Fruit fly (Drosophila melanogaster) whole organism, embryonic: ENCODE results near the gene Hs2st.

Experiments used
- ATbp ChIP-seq: fragments of 200-800 bp; sonication (Bioruptor generic); optimal IDR thresholded peaks from 2 replicates; lab custom pipeline; 2017; ENCODE audit warnings: missing biosample characterization, mild to moderate bottlenecking, missing genetic modification characterization, missing genetic modification reagents
- Bgb ChIP-seq: fragments of 200-800 bp; sonication (Bioruptor generic); IDR thresholded peaks from 2 replicates; pipeline ENCODE4 v1.3.6; 2022; ENCODE audit warnings: missing biosample characterization, missing genetic modification characterization; ENCODE audit not compliant: partially characterized antibody
- Blimp-1 ChIP-seq: fragments of 200-800 bp; sonication (Bioruptor generic); optimal IDR thresholded peaks from 3 replicates; lab custom pipeline; 2018; ENCODE audit warnings: missing biosample characterization, missing genetic modification characterization, mild to moderate bottlenecking, moderate library complexity, missing genetic modification reagents
- CG10147 ChIP-seq: fragments of 200-800 bp; sonication (Bioruptor generic); optimal IDR thresholded peaks from 2 replicates; lab custom pipeline; 2019; ENCODE audit warnings: missing biosample characterization, mild to moderate bottlenecking, missing genetic modification characterization, moderate library complexity
- CG10209 ChIP-seq: fragments of 200-800 bp; sonication (Bioruptor generic); optimal IDR thresholded peaks from 3 replicates; lab custom pipeline; 2017; ENCODE audit warnings: missing biosample characterization, mild to moderate bottlenecking, missing genetic modification characterization, missing genetic modification reagents
- CG12769 ChIP-seq: fragments of 200-800 bp; sonication (Bioruptor generic); optimal IDR thresholded peaks from 2 replicates; lab custom pipeline; 2019; ENCODE audit warnings: missing biosample characterization, mild to moderate bottlenecking, missing genetic modification characterization, moderate library complexity
- CG15011 ChIP-seq: fragments of 200-800 bp; sonication (Bioruptor generic); optimal IDR thresholded peaks from 3 replicates; lab custom pipeline; 2018; ENCODE audit warnings: missing biosample characterization, mild to moderate bottlenecking, missing genetic modification characterization
- CG15601 ChIP-seq: fragments of 200-800 bp; sonication (Bioruptor generic); optimal IDR thresholded peaks from 3 replicates; lab custom pipeline; 2019; ENCODE audit warnings: missing biosample characterization, mild to moderate bottlenecking, missing genetic modification characterization, moderate library complexity
- CG16815 ChIP-seq: fragments of 200-800 bp; sonication (Bioruptor generic); optimal IDR thresholded peaks from 3 replicates; lab custom pipeline; 2017; ENCODE audit warnings: missing biosample characterization, mild to moderate bottlenecking, missing genetic modification characterization
- CG1792 ChIP-seq: fragments of 200-800 bp; sonication (Bioruptor generic); optimal IDR thresholded peaks from 2 replicates; lab custom pipeline; 2016; ENCODE audit warnings: missing biosample characterization, missing genetic modification characterization
- CG18011 ChIP-seq: fragments of 200-800 bp; sonication (Bioruptor generic); optimal IDR thresholded peaks from 2 replicates; lab custom pipeline; 2017; ENCODE audit warnings: missing biosample characterization, missing genetic modification characterization, mild to moderate bottlenecking, moderate library complexity, missing genotype
- CG2129 ChIP-seq: fragments of 200-800 bp; sonication (Bioruptor generic); IDR thresholded peaks from 2 replicates; pipeline ENCODE4 v1.3.6; 2022; ENCODE audit warnings: missing biosample characterization, missing genetic modification characterization; ENCODE audit not compliant: partially characterized antibody
- CG33213 ChIP-seq: fragments of 200-800 bp; sonication (Bioruptor generic); optimal IDR thresholded peaks from 3 replicates; lab custom pipeline; 2016; ENCODE audit warnings: missing biosample characterization, missing genetic modification characterization
- CG4328 ChIP-seq: fragments of 200-800 bp; sonication (Bioruptor generic); optimal IDR thresholded peaks from 3 replicates; lab custom pipeline; 2017; ENCODE audit warnings: missing biosample characterization, missing genetic modification reagents, missing genetic modification characterization
- CG43689 ChIP-seq: fragments of 200-800 bp; sonication (Bioruptor generic); IDR thresholded peaks from 2 replicates; pipeline ENCODE4 v1.3.6; 2022; ENCODE audit warnings: missing biosample characterization, missing genetic modification characterization
- CG5245 ChIP-seq: fragments of 200-800 bp; sonication (Bioruptor generic); optimal IDR thresholded peaks from 3 replicates; lab custom pipeline; 2016; ENCODE audit warnings: missing biosample characterization, missing genetic modification characterization
- CG6813 ChIP-seq: fragments of 200-800 bp; sonication (Bioruptor generic); optimal IDR thresholded peaks from 2 replicates; lab custom pipeline; 2017; ENCODE audit warnings: missing biosample characterization, missing genetic modification characterization, mild to moderate bottlenecking, moderate library complexity, missing genetic modification reagents
- CG7357 ChIP-seq: fragments of 200-800 bp; sonication (Bioruptor generic); IDR thresholded peaks from 3 replicates; pipeline ENCODE4 v1.3.6; 2022; ENCODE audit warnings: missing biosample characterization, missing genetic modification characterization
- CG7987 ChIP-seq: fragments of 200-800 bp; sonication (Bioruptor generic); optimal IDR thresholded peaks from 2 replicates; lab custom pipeline; 2018; ENCODE audit warnings: missing biosample characterization, mild to moderate bottlenecking, missing genetic modification characterization, moderate library complexity
- CG8478 ChIP-seq: fragments of >200 bp; optimal IDR thresholded peaks from 2 replicates; lab custom pipeline; 2018
- CG9876 ChIP-seq: fragments of 200-800 bp; sonication (Bioruptor generic); optimal IDR thresholded peaks from 2 replicates; lab custom pipeline; 2016; ENCODE audit warnings: missing biosample characterization, missing genetic modification characterization
- CTCF ChIP-seq: fragments of 200-800 bp; sonication (Bioruptor generic); optimal IDR thresholded peaks from 2 replicates; lab custom pipeline; 2017; ENCODE audit warnings: missing biosample characterization, mild to moderate bottlenecking, missing genetic modification characterization, moderate library complexity
- Chrac-16 ChIP-seq: fragments of 200-800 bp; sonication (Bioruptor generic); optimal IDR thresholded peaks from 3 replicates; lab custom pipeline; 2016; ENCODE audit warnings: missing biosample characterization, missing genetic modification characterization
- CkIIα-i1 ChIP-seq: fragments of 200-800 bp; sonication (Bioruptor generic); IDR thresholded peaks from 2 replicates; pipeline ENCODE4 v1.3.6; 2022; ENCODE audit warnings: missing biosample characterization, missing genetic modification characterization
- Doc3 ChIP-seq: fragments of 200-800 bp; sonication (Bioruptor generic); IDR thresholded peaks from 3 replicates; pipeline ENCODE4 v1.3.6; 2022; ENCODE audit warnings: missing biosample characterization, missing genetic modification characterization; ENCODE audit not compliant: partially characterized antibody
- Eip74EF ChIP-seq, 2 experiments: fragments of 200-800 bp in 1 of 2; fragments of >200 bp in 1 of 2; sonication (Bioruptor generic) in 1 of 2; optimal IDR thresholded peaks; 2 replicates each; lab custom pipeline; 2017 to 2019; ENCODE audit warnings: missing biosample characterization in 2 of 2, missing genetic modification characterization in 2 of 2, mild to moderate bottlenecking in 1 of 2, moderate library complexity in 1 of 2
- Ets97D ChIP-seq: fragments of 200-800 bp; sonication (Bioruptor generic); optimal IDR thresholded peaks from 3 replicates; lab custom pipeline; 2016; ENCODE audit warnings: missing biosample characterization, missing genetic modification characterization
- Fer2 ChIP-seq: fragments of 200-800 bp; sonication (Bioruptor generic); optimal IDR thresholded peaks from 2 replicates; lab custom pipeline; 2018; ENCODE audit warnings: missing biosample characterization, mild to moderate bottlenecking, missing genetic modification characterization, moderate library complexity
- GATAe ChIP-seq: fragments of 200-800 bp; sonication (Bioruptor generic); conservative IDR thresholded peaks from 2 replicates; pipeline ENCODE4 v1.3.6; 2022; ENCODE audit warnings: missing biosample characterization, missing genetic modification characterization
- Hey ChIP-seq: fragments of 200-800 bp; sonication (Bioruptor generic); optimal IDR thresholded peaks from 3 replicates; lab custom pipeline; 2018; ENCODE audit warnings: missing biosample characterization, mild to moderate bottlenecking, missing genetic modification characterization
- Rx ChIP-seq: fragments of 200-800 bp; sonication (Bioruptor generic); IDR thresholded peaks from 2 replicates; pipeline ENCODE4 v1.3.6; 2022; ENCODE audit warnings: missing biosample characterization, missing genetic modification characterization
- cg ChIP-seq: fragments of 200-800 bp; sonication (Bioruptor generic); optimal IDR thresholded peaks from 3 replicates; lab custom pipeline; 2019; ENCODE audit warnings: missing biosample characterization, mild to moderate bottlenecking, missing genetic modification characterization, moderate library complexity
- chn ChIP-seq: fragments of 200-800 bp; sonication (Bioruptor generic); optimal IDR thresholded peaks from 2 replicates; lab custom pipeline; 2016; ENCODE audit warnings: missing biosample characterization, missing genetic modification characterization
- da ChIP-seq: fragments of 200-800 bp; sonication (Bioruptor generic); optimal IDR thresholded peaks from 2 replicates; lab custom pipeline; 2016; ENCODE audit warnings: missing biosample characterization, missing genetic modification characterization
- dan ChIP-seq: fragments of 200-800 bp; sonication (Bioruptor generic); IDR thresholded peaks from 2 replicates; pipeline ENCODE4 v1.3.6; 2022; ENCODE audit warnings: missing biosample characterization, missing genetic modification characterization
- en ChIP-seq: fragments of 200-800 bp; sonication (Bioruptor generic); optimal IDR thresholded peaks from 2 replicates; lab custom pipeline; 2016; ENCODE audit warnings: missing biosample characterization, missing genetic modification characterization
- fu2 ChIP-seq: fragments of 200-800 bp; sonication (Bioruptor generic); optimal IDR thresholded peaks from 2 replicates; lab custom pipeline; 2016; ENCODE audit warnings: missing biosample characterization, missing genetic modification characterization
- h ChIP-seq: fragments of >200 bp; optimal IDR thresholded peaks from 2 replicates; lab custom pipeline; 2017
- her ChIP-seq: fragments of 200-800 bp; sonication (Bioruptor generic); optimal IDR thresholded peaks from 2 replicates; lab custom pipeline; 2016; ENCODE audit warnings: missing biosample characterization, missing genetic modification characterization
- kni ChIP-seq: fragments of 200-800 bp; sonication (Bioruptor generic); optimal IDR thresholded peaks from 3 replicates; lab custom pipeline; 2017; ENCODE audit warnings: mild to moderate bottlenecking, missing biosample characterization, missing genetic modification reagents, missing genetic modification characterization
- lmd ChIP-seq: fragments of 200-800 bp; sonication (Bioruptor generic); IDR thresholded peaks from 2 replicates; pipeline ENCODE4 v1.3.6; 2022; ENCODE audit warnings: missing biosample characterization, missing genetic modification characterization
- nerfin-2 ChIP-seq: fragments of 200-800 bp; sonication (Bioruptor generic); IDR thresholded peaks from 2 replicates; pipeline ENCODE4 v1.3.6; 2022; ENCODE audit warnings: missing biosample characterization, missing genetic modification characterization; ENCODE audit not compliant: partially characterized antibody
- phol ChIP-seq: fragments of 200-800 bp; sonication (Bioruptor generic); optimal IDR thresholded peaks from 3 replicates; lab custom pipeline; 2018; ENCODE audit warnings: missing biosample characterization, mild to moderate bottlenecking, missing genetic modification characterization, moderate library complexity
- pnt ChIP-seq: fragments of 200-800 bp; sonication (Bioruptor generic); optimal IDR thresholded peaks from 3 replicates; lab custom pipeline; 2016; ENCODE audit warnings: missing biosample characterization, missing genetic modification characterization
- rib ChIP-seq: fragments of 200-800 bp; sonication (Bioruptor generic); IDR thresholded peaks from 2 replicates; pipeline ENCODE4 v1.3.6; 2022; ENCODE audit warnings: missing biosample characterization, missing genetic modification characterization
- sc ChIP-seq, 3 experiments: fragments of >200 bp in 2 of 3; fragments of 200-800 bp in 1 of 3; sonication (Bioruptor generic) in 1 of 3; optimal IDR thresholded peaks; 2 replicates in 2 of 3; 3 replicates in 1 of 3; lab custom pipeline; 2017; ENCODE audit warnings: mild to moderate bottlenecking in 1 of 3, missing biosample characterization in 1 of 3, missing genetic modification characterization in 1 of 3, missing genetic modification reagents in 1 of 3
- tll ChIP-seq, 2 experiments: fragments of 200-800 bp in 1 of 2; fragments of >200 bp in 1 of 2; sonication (Bioruptor generic) in 1 of 2; optimal IDR thresholded peaks; 2 replicates each; lab custom pipeline; 2017 to 2019; ENCODE audit warnings: missing biosample characterization in 2 of 2, missing genetic modification characterization in 2 of 2, mild to moderate bottlenecking in 1 of 2, moderate library complexity in 1 of 2
- tup ChIP-seq: fragments of 200-800 bp; sonication (Bioruptor generic); optimal IDR thresholded peaks from 2 replicates; lab custom pipeline; 2016; ENCODE audit warnings: missing biosample characterization, mild to moderate bottlenecking, missing genetic modification characterization, moderate library complexity
- vvl ChIP-seq: fragments of 200-800 bp; sonication (Bioruptor generic); IDR thresholded peaks from 2 replicates; pipeline ENCODE4 v1.3.6; 2022; ENCODE audit warnings: missing biosample characterization, missing genetic modification characterization
- zfh1 ChIP-seq: fragments of 200-800 bp; sonication (Bioruptor generic); IDR thresholded peaks from 3 replicates; pipeline ENCODE4 v1.3.6; 2022; ENCODE audit warnings: missing biosample characterization, missing genetic modification characterization

Gene Hs2st

DNA sequence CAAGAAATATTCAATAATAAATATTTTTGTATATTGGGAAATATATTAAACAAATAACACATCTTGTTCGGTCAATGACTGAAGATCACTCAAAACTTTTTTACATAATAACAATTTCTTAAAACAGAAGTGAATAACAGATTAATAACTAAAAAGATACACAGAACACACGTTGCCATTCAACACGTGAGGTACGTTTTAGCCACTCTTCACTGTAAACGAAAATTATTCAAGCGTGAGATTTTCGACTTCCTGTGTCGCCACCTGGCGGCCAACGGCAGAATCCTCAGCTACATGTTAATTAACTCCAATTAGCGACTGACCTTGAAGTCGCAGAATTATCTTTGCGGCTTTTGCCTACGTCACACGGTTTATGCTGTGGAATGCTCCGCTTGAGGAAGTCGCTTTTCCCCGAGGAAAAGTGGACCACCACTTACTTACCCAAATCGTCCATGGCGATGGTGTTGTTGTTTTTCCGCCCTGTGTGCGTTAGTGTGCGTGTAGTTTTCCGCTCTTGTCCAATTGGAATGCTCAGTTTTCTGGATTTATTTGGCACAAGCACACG is 18.7 kb downstream of the Hs2st start (continued):
- peak; percentile 57 for TF ChIP-seq CG10209 (GFP tag; lab: Kevin White, UChicago)
- no peak for TF ChIP-seq Hey (tag; lab: Kevin White, UChicago)
- TF ChIP-seq CG6813 (GFP tag; lab: Kevin White, UChicago): peak; percentile 75
- peak; percentile 39 for TF ChIP-seq CG9876 (GFP tag; lab: Kevin White, UChicago)
- peak; percentile 19 to 91 for TF ChIP-seq tll (GFP tag; optimal IDR thresholded peaks at IDR 0.05; lab: Kevin White, UChicago)
- TF ChIP-seq ATbp (GFP tag; lab: Kevin White, UChicago): peak; percentile 60
- no peak for TF ChIP-seq Ets97D (GFP tag; lab: Kevin White, UChicago)
- no peak for TF ChIP-seq Eip74EF (GFP tag; optimal IDR thresholded peaks at IDR 0.05; lab: Kevin White, UChicago)
- TF ChIP-seq rib (GFP tag; lab: Robert Waterston, UW): no peak; the same call in 1 of the 2 replicates
- peak; percentile 22 for TF ChIP-seq her (GFP tag; lab: Kevin White, UChicago)
- TF ChIP-seq CG5245 (GFP tag; lab: Kevin White, UChicago): peak; percentile 55
- TF ChIP-seq CG33213 (GFP tag; lab: Kevin White, UChicago): peak; percentile 50
- TF ChIP-seq phol: peak; percentile 75
- peak; percentile 64 for TF ChIP-seq CG12769 (tag; lab: Kevin White, UChicago)
- peak; percentile 38 for TF ChIP-seq fu2 (GFP tag; lab: Kevin White, UChicago)
- TF ChIP-seq CG16815: peak; percentile 53
- TF ChIP-seq CG15601 (tag; lab: Kevin White, UChicago): peak; percentile 18
- TF ChIP-seq CkIIα-i1 (GFP tag; lab: Robert Waterston, UW): no peak
- TF ChIP-seq chn (GFP tag; lab: Kevin White, UChicago): peak; percentile 37
- no peak for TF ChIP-seq dan (GFP tag; lab: Robert Waterston, UW)
- TF ChIP-seq Chrac-16 (GFP tag; lab: Kevin White, UChicago): peak; percentile 63
- TF ChIP-seq CG7357 (GFP tag; lab: Robert Waterston, UW): no peak
- TF ChIP-seq Bgb (GFP tag; lab: Robert Waterston, UW): peak; percentile 6; the same call in 1 of the 2 replicates
- TF ChIP-seq vvl (GFP tag; lab: Robert Waterston, UW): peak; percentile 81
- peak; percentile 55 for TF ChIP-seq pnt (GFP tag; lab: Kevin White, UChicago)
- no peak for TF ChIP-seq nerfin-2 (GFP tag; lab: Robert Waterston, UW)
- no peak for TF ChIP-seq h
- no peak for TF ChIP-seq sc (optimal IDR thresholded peaks at IDR 0.05; lab: Kevin White, UChicago)
- peak; percentile 14 for TF ChIP-seq sc (GFP tag; optimal IDR thresholded peaks at IDR 0.05; lab: Kevin White, UChicago)
- peak; percentile 32 for TF ChIP-seq CG18011 (GFP tag; lab: Kevin White, UChicago)
- no peak for TF ChIP-seq CG8478 (lab: Kevin White, UChicago)
- TF ChIP-seq da: no peak
- peak; percentile 55 for TF ChIP-seq Rx (GFP tag; lab: Robert Waterston, UW)
- TF ChIP-seq CG7987 (GFP tag; lab: Kevin White, UChicago): no peak
- peak; percentile 49 for TF ChIP-seq CG15011 (GFP tag; lab: Kevin White, UChicago)
- peak; percentile 34 for TF ChIP-seq CG4328
- TF ChIP-seq cg (GFP tag; lab: Kevin White, UChicago): no peak
- peak; percentile 43; the same call in 1 of the 2 replicates for TF ChIP-seq GATAe (GFP tag; lab: Robert Waterston, UW)
- peak; percentile 73 for TF ChIP-seq en (GFP tag; lab: Kevin White, UChicago)
- peak; percentile 73 for TF ChIP-seq lmd
- TF ChIP-seq Blimp-1 (GFP tag; lab: Kevin White, UChicago): peak; percentile 66
- TF ChIP-seq CG1792 (GFP tag; lab: Kevin White, UChicago): no peak
- peak; percentile 86 for TF ChIP-seq kni (GFP tag; lab: Kevin White, UChicago)
- TF ChIP-seq Fer2: peak; percentile 32
- peak; percentile 66 for TF ChIP-seq CG10147
- TF ChIP-seq tup (GFP tag; lab: Kevin White, UChicago): no peak
- no peak for TF ChIP-seq Doc3 (GFP tag; lab: Robert Waterston, UW)
- TF ChIP-seq zfh1 (GFP tag; lab: Robert Waterston, UW): peak; percentile 82
- peak; percentile 93 for TF ChIP-seq CTCF (GFP tag; lab: Kevin White, UChicago)
- TF ChIP-seq CG2129 (GFP tag; lab: Robert Waterston, UW): no peak
- TF ChIP-seq CG43689 (GFP tag; lab: Robert Waterston, UW): peak; percentile 53
